Fruit fly (Drosophila melanogaster): ENCODE results near the gene ko.

DNA sequence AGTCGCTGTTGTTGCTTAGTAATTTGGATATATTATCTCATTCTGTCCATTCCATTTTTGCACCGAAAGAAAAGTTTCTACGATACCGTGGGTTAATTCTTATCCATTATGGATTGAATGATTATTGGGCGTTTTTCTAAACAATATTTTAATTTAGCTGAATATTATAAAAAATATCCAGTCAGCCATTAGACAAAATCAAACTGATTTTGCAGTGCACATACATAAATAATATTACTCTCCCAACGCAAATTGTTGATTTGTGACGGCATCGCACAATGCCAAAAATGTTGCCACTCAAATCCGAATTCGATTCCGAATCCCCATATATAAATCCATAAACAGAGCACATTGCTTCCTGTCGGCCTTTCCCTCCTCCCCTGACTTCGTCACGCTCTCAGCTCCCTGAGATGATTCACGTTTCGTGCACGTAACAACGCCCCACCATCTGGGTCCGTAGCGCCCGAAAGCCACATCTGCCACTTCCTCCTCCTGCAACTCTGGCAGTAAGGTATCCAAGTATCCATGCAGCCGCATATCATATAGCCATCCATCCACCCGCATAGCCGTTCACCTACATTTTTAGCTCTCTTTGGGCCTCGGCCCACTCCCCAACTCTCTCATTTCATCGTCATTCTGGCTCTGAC lies 46.1 kb upstream of the ko start:
- TF ChIP-seq toe (GFP tag; optimal IDR thresholded peaks at IDR 0.05) (no peak), Hr96 (GFP tag; optimal IDR thresholded peaks at IDR 0.05) (no peak), pad (GFP tag; optimal IDR thresholded peaks at IDR 0.05) (no peak), CG14711 (tag; optimal IDR thresholded peaks at IDR 0.05) (peak; percentile 47)
